Worm (Caenorhabditis elegans) whole organism, L2 larva: ENCODE results near the gene tag-343.
A peak's percentile ranks its signal among the peaks of the same experiment; 100 is the strongest.

Experiments
- F13H6.1 ChIP-seq: sonication (generic microtip); optimal IDR thresholded peaks from 2 replicates; lab custom pipeline; 2016; ENCODE audit warnings: missing genetic modification characterization, missing compliant biosample characterization
- ama-1 ChIP-seq: fragments of 150-350 bp; optimal IDR thresholded peaks from 2 replicates; lab custom pipeline; 2018; ENCODE audit warnings: inconsistent platforms
- lin-39 ChIP-seq: fragments of 150-350 bp; optimal IDR thresholded peaks from 2 replicates; lab custom pipeline; 2014; ENCODE audit warnings: missing biosample characterization, missing genetic modification reagents, missing genetic modification characterization
- nhr-25 ChIP-seq: fragments of 150-350 bp; sonication (generic microtip); optimal IDR thresholded peaks from 3 replicates; lab custom pipeline; 2014; ENCODE audit warnings: missing biosample characterization, missing genetic modification characterization
- sma-9 ChIP-seq, 2 experiments: fragments of 150-350 bp in 1 of 2; sonication (generic microtip) in 1 of 2; optimal IDR thresholded peaks; 2 replicates each; lab custom pipeline; 2014 to 2016; ENCODE audit warnings: missing genetic modification characterization in 2 of 2, mild to moderate bottlenecking in 1 of 2, missing biosample characterization in 1 of 2, missing compliant biosample characterization in 1 of 2, missing genetic modification reagents in 1 of 2, moderate library complexity in 1 of 2
- unc-55 ChIP-seq: fragments of 150-350 bp; sonication (generic microtip); optimal IDR thresholded peaks from 3 replicates; lab custom pipeline; 2014; ENCODE audit warnings: missing biosample characterization, missing genetic modification reagents, missing genetic modification characterization

Gene tag-343

ce11 chrX:16618727-16619126 is 55.8 kb downstream of the tag-343 start:
- TF ChIP-seq lin-39: no peak
- no peak for TF ChIP-seq ama-1 (lab: Kevin White, UChicago)
- TF ChIP-seq, all 48 proteins: peak for 0

DNA sequence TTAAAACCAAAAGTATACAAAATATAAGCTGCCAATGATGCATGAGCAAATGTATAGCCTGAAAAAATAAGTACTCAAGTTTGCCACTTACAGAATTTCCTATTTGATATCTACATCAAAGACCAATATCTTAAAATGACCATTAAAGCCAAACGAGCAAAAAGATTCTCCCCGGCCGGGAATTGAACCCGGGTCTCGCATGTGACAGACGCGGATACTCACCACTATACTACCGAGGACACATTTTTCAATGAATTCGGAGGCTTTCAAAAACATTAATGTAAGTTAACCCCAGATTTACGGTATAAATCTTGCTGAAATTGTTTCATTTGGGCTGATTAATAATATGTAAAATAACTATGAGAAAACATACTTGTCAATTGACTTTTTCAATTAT is 56.4 kb downstream of the tag-343 start:
- TF ChIP-seq sma-9 (GFP tag; optimal IDR thresholded peaks at IDR 0.05; lab: Kevin White, UChicago) (peak; percentile 13), sma-9 (tag; optimal IDR thresholded peaks at IDR 0.05; lab: Kevin White, UChicago) (no peak), nhr-25 (tag; lab: Kevin White, UChicago) (no peak)

- TF ChIP-seq F13H6.1 (tag; lab: Kevin White, UChicago): no peak
- TF ChIP-seq unc-55 (GFP tag; lab: Kevin White, UChicago): peak; percentile 19
Observed at ce11 chrX:16617427-16618128, 57.0 kb downstream of the tag-343 start.
